Fruit fly (Drosophila melanogaster): ENCODE measurements around the gene CG33177.

Gene CG33177

dm6 chrX:15074646-15075351 is 6.4 kb upstream of the CG33177 start (continued):
- TF ChIP-seq caup (GFP tag; optimal IDR thresholded peaks at IDR 0.05; ENCODE audit: severe bottlenecking) (peak; percentile 81), schlank (tag; optimal IDR thresholded peaks at IDR 0.05) (peak; percentile 82), NfI (GFP tag; optimal IDR thresholded peaks at IDR 0.05) (peak; percentile 89), croc (GFP tag; conservative IDR thresholded peaks at IDR 0.05) (peak; percentile 74), CG8765 (GFP tag; IDR thresholded peaks at IDR 0.05) (peak; percentile 65; the same call in 1 of the 2 replicates), CG8478 (optimal IDR thresholded peaks at IDR 0.05) (no peak), ERR (GFP tag; optimal IDR thresholded peaks at IDR 0.05) (peak; percentile 90), Hsf (GFP tag; optimal IDR thresholded peaks at IDR 0.05) (peak; percentile 91), CG34224 (GFP tag; IDR thresholded peaks at IDR 0.05; ENCODE audit: partially characterized antibody) (no peak), CG32767 (GFP tag; IDR thresholded peaks at IDR 0.05) (peak; percentile 75), insv (GFP tag; optimal IDR thresholded peaks at IDR 0.05) (peak; percentile 17 to 64), BtbVII (GFP tag; optimal IDR thresholded peaks at IDR 0.05) (peak; percentile 86), CTCF (GFP tag; optimal IDR thresholded peaks at IDR 0.05) (peak; percentile 25), CG10462 (GFP tag; optimal IDR thresholded peaks at IDR 0.05) (peak; percentile 63), lmd (GFP tag; IDR thresholded peaks at IDR 0.05) (peak; percentile 91), NC2β (GFP tag; optimal IDR thresholded peaks at IDR 0.05) (peak; percentile 92), CG12659 (GFP tag; optimal IDR thresholded peaks at IDR 0.05) (peak; percentile 92), CG1529 (GFP tag; optimal IDR thresholded peaks at IDR 0.05) (peak; percentile 71), inv (GFP tag; IDR thresholded peaks at IDR 0.05; ENCODE audit: partially characterized antibody) (no peak), CG17568 (GFP tag; optimal IDR thresholded peaks at IDR 0.05) (peak; percentile 77), stc (GFP tag; IDR thresholded peaks at IDR 0.05) (peak; percentile 78), CG12299 (tag; optimal IDR thresholded peaks at IDR 0.05) (peak; percentile 60), Hr3 (GFP tag; optimal IDR thresholded peaks at IDR 0.05) (peak; percentile 90), CG12744 (GFP tag; optimal IDR thresholded peaks at IDR 0.05) (peak; percentile 87), Taf1 (GFP tag; IDR thresholded peaks at IDR 0.05) (peak; percentile 82), Spps (tag; optimal IDR thresholded peaks at IDR 0.05) (peak; percentile 46), CG18619 (GFP tag; optimal IDR thresholded peaks at IDR 0.05) (peak; percentile 86), CG6765 (GFP tag; optimal IDR thresholded peaks at IDR 0.05) (peak; percentile 78), CG2129 (GFP tag; IDR thresholded peaks at IDR 0.05; ENCODE audit: partially characterized antibody) (no peak), E2f1 (GFP tag; IDR thresholded peaks at IDR 0.05) (peak; percentile 83), CG18476 (GFP tag; optimal IDR thresholded peaks at IDR 0.05) (peak; percentile 77), Elba2 (GFP tag; optimal IDR thresholded peaks at IDR 0.05) (no peak), CG6813 (GFP tag; optimal IDR thresholded peaks at IDR 0.05) (peak; percentile 73), CG4617 (GFP tag; optimal IDR thresholded peaks at IDR 0.05; ENCODE audit: borderline replicate concordance) (peak; percentile 70), cas (GFP tag; IDR thresholded peaks at IDR 0.05) (peak; percentile 72), sisA (GFP tag; IDR thresholded peaks at IDR 0.05) (peak; percentile 91), Fer2 (tag; optimal IDR thresholded peaks at IDR 0.05) (peak; percentile 67), CG8281 (tag; optimal IDR thresholded peaks at IDR 0.05) (peak; percentile 57), CG12236 (GFP tag; optimal IDR thresholded peaks at IDR 0.05) (peak; percentile 78), CG18599 (GFP tag; optimal IDR thresholded peaks at IDR 0.05) (peak; percentile 95), Oli (tag; optimal IDR thresholded peaks at IDR 0.05) (peak; percentile 87), CG17612 (GFP tag; IDR thresholded peaks at IDR 0.05) (peak; percentile 76), Side (GFP tag; optimal IDR thresholded peaks at IDR 0.05) (peak; percentile 91), CG8359 (GFP tag; optimal IDR thresholded peaks at IDR 0.05; ENCODE audit: borderline replicate concordance) (peak; percentile 28), CG15011 (GFP tag; optimal IDR thresholded peaks at IDR 0.05) (peak; percentile 67), CG12942 (GFP tag; optimal IDR thresholded peaks at IDR 0.05) (peak; percentile 89), D (optimal IDR thresholded peaks at IDR 0.05) (no peak), D (GFP tag; optimal IDR thresholded peaks at IDR 0.05) (peak; percentile 69), CG4360 (GFP tag; IDR thresholded peaks at IDR 0.05) (peak; percentile 76), CG3995 (GFP tag; optimal IDR thresholded peaks at IDR 0.05) (peak; percentile 52), yki (optimal IDR thresholded peaks at IDR 0.05) (no peak)

Measured in whole organism, embryonic.